Worm (Caenorhabditis elegans) whole organism, young adult: ENCODE measurements around the gene Y22D7AL.9.

Experiments used
- B0035.1 ChIP-seq: sonication (generic microtip); optimal IDR thresholded peaks from 2 replicates; lab custom pipeline; 2016; ENCODE audit warnings: missing genetic modification characterization, mild to moderate bottlenecking, missing compliant biosample characterization, missing genotype, missing genetic modification reagents
- B0336.3 ChIP-seq: fragments of 200-800 bp; sonication (Bioruptor generic); IDR thresholded peaks from 2 replicates; pipeline ENCODE4 v1.3.6; 2022; ENCODE audit warnings: missing genetic modification characterization, missing compliant biosample characterization
- C17E4.6 ChIP-seq: fragments of 200-800 bp; sonication (Bioruptor generic); IDR thresholded peaks from 2 replicates; pipeline ENCODE4 v1.3.6; 2022; ENCODE audit warnings: missing genetic modification reagents, missing genetic modification characterization, missing compliant biosample characterization
- D2030.7 ChIP-seq: fragments of 200-800 bp; sonication (Bioruptor generic); IDR thresholded peaks from 2 replicates; pipeline ENCODE4 v1.3.6; 2022; ENCODE audit warnings: missing genetic modification reagents, missing genetic modification characterization, missing compliant biosample characterization
- F57A8.1 ChIP-seq: fragments of 200-800 bp; sonication (Bioruptor generic); optimal IDR thresholded peaks from 2 replicates; lab custom pipeline; 2018; ENCODE audit warnings: mild to moderate bottlenecking, missing genetic modification characterization, moderate library complexity, missing compliant biosample characterization
- K11D2.4 ChIP-seq: fragments of 200-800 bp; sonication (Bioruptor generic); IDR thresholded peaks from 2 replicates; pipeline ENCODE4 v1.3.6; 2022; ENCODE audit warnings: missing genetic modification reagents, missing genetic modification characterization, missing compliant biosample characterization
- T07F8.4 ChIP-seq: sonication (generic microtip); optimal IDR thresholded peaks from 2 replicates; lab custom pipeline; 2016; ENCODE audit warnings: mild to moderate bottlenecking, missing genetic modification characterization, moderate library complexity, missing compliant biosample characterization
- Y53G8AR.9 ChIP-seq: fragments of 200-800 bp; sonication (Bioruptor generic); conservative IDR thresholded peaks from 2 replicates; pipeline ENCODE4 v1.3.6; 2022; ENCODE audit warnings: missing genetic modification reagents, missing genetic modification characterization, missing compliant biosample characterization
- ama-1 ChIP-seq, 3 experiments: fragments of 150-350 bp in 1 of 3; sonication (generic microtip) in 2 of 3; optimal IDR thresholded peaks; 2 replicates each; lab custom pipeline; 2014 to 2018; ENCODE audit warnings: missing biosample characterization in 2 of 3, missing genetic modification characterization in 2 of 3, missing genetic modification reagents in 2 of 3
- aptf-3 ChIP-seq: fragments of 200-800 bp; sonication (Bioruptor generic); IDR thresholded peaks from 2 replicates; pipeline ENCODE4 v1.3.6; 2022; ENCODE audit warnings: missing genetic modification characterization, missing compliant biosample characterization
- attf-5 ChIP-seq: fragments of 200-800 bp; sonication (Bioruptor generic); optimal IDR thresholded peaks from 2 replicates; lab custom pipeline; 2018; ENCODE audit warnings: mild to moderate bottlenecking, missing genetic modification characterization, missing compliant biosample characterization
- bed-1 ChIP-seq: fragments of 200-800 bp; sonication (Bioruptor generic); IDR thresholded peaks from 2 replicates; pipeline ENCODE4 v1.3.6; 2022; ENCODE audit warnings: missing genetic modification reagents, missing genetic modification characterization, missing compliant biosample characterization
- bed-2 ChIP-seq: fragments of 200-800 bp; sonication (Bioruptor generic); IDR thresholded peaks from 2 replicates; pipeline ENCODE4 v1.3.6; 2022; ENCODE audit warnings: missing genetic modification reagents, missing genetic modification characterization, missing compliant biosample characterization
- cebp-1 ChIP-seq, 2 experiments: fragments of 200-800 bp in 1 of 2; sonication (Bioruptor generic) in 1 of 2; sonication (generic microtip) in 1 of 2; IDR thresholded peaks in 1 of 2; optimal IDR thresholded peaks in 1 of 2; 2 replicates each; pipeline versions ENCODE4 v1.3.6 to Lab custom; 2017 to 2022; ENCODE audit warnings: missing compliant biosample characterization in 2 of 2, missing genetic modification characterization in 2 of 2, mild to moderate bottlenecking in 1 of 2, missing genetic modification reagents in 1 of 2, moderate library complexity in 1 of 2
- ceh-27 ChIP-seq: fragments of 200-800 bp; sonication (Bioruptor generic); optimal IDR thresholded peaks from 2 replicates; lab custom pipeline; 2018; ENCODE audit warnings: mild to moderate bottlenecking, missing genetic modification characterization, moderate library complexity, missing compliant biosample characterization
- ceh-58 ChIP-seq: fragments of 200-800 bp; sonication (Bioruptor generic); IDR thresholded peaks from 2 replicates; pipeline ENCODE4 v1.3.6; 2022; ENCODE audit warnings: missing genetic modification characterization, missing compliant biosample characterization
- ceh-91 ChIP-seq: fragments of 200-800 bp; sonication (Bioruptor generic); IDR thresholded peaks from 2 replicates; pipeline ENCODE4 v1.3.6; 2022; ENCODE audit warnings: missing genetic modification reagents, missing genetic modification characterization, missing compliant biosample characterization
- die-1 ChIP-seq: sonication (generic microtip); optimal IDR thresholded peaks from 2 replicates; lab custom pipeline; 2016; ENCODE audit warnings: missing genotype, mild to moderate bottlenecking, missing genetic modification characterization, missing compliant biosample characterization
- egl-18 ChIP-seq: fragments of 200-800 bp; sonication (Bioruptor generic); IDR thresholded peaks from 2 replicates; pipeline ENCODE4 v1.3.6; 2022; ENCODE audit warnings: missing genetic modification reagents, missing genetic modification characterization, missing compliant biosample characterization
- ekl-4 ChIP-seq: fragments of 200-800 bp; sonication (Bioruptor generic); IDR thresholded peaks from 2 replicates; pipeline ENCODE4 v1.3.6; 2022; ENCODE audit warnings: missing genetic modification reagents, missing genetic modification characterization, missing compliant biosample characterization
- gei-17 ChIP-seq: fragments of 200-800 bp; sonication (Bioruptor generic); optimal IDR thresholded peaks from 2 replicates; lab custom pipeline; 2018; ENCODE audit warnings: mild to moderate bottlenecking, missing genetic modification characterization, missing compliant biosample characterization
- hlh-26 ChIP-seq: fragments of 200-800 bp; sonication (Bioruptor generic); conservative IDR thresholded peaks from 2 replicates; pipeline ENCODE4 v1.3.6; 2022; ENCODE audit warnings: missing genetic modification reagents, missing genetic modification characterization, missing compliant biosample characterization
- hrde-1 ChIP-seq: sonication (generic microtip); optimal IDR thresholded peaks from 2 replicates; lab custom pipeline; 2016; ENCODE audit warnings: missing genetic modification characterization, mild to moderate bottlenecking, missing compliant biosample characterization, moderate library complexity, missing genotype, missing genetic modification reagents, borderline replicate concordance
- let-607 ChIP-seq, 2 experiments: fragments of 200-800 bp in 1 of 2; sonication (Bioruptor generic) in 1 of 2; sonication (generic microtip) in 1 of 2; optimal IDR thresholded peaks; 2 replicates each; lab custom pipeline; 2016 to 2018; ENCODE audit warnings: mild to moderate bottlenecking in 2 of 2, missing compliant biosample characterization in 2 of 2, missing genetic modification characterization in 2 of 2, moderate library complexity in 2 of 2, missing genotype in 1 of 2
- lin-40 ChIP-seq: sonication (generic microtip); optimal IDR thresholded peaks from 2 replicates; lab custom pipeline; 2016; ENCODE audit warnings: missing genetic modification characterization, mild to moderate bottlenecking, missing compliant biosample characterization, missing genotype, missing genetic modification reagents
- lin-54 ChIP-seq: fragments of 200-800 bp; sonication (Bioruptor generic); optimal IDR thresholded peaks from 2 replicates; lab custom pipeline; 2018; ENCODE audit warnings: mild to moderate bottlenecking, missing genetic modification characterization, missing compliant biosample characterization
- lsy-27 ChIP-seq: sonication (generic microtip); optimal IDR thresholded peaks from 2 replicates; lab custom pipeline; 2017; ENCODE audit warnings: missing genetic modification characterization, mild to moderate bottlenecking, missing compliant biosample characterization, antibody characterized with exemption, missing genotype, borderline replicate concordance; ENCODE audit not compliant: insufficient read depth
- madf-10 ChIP-seq: sonication (generic microtip); optimal IDR thresholded peaks from 2 replicates; lab custom pipeline; 2016; ENCODE audit warnings: mild to moderate bottlenecking, missing genetic modification characterization, missing compliant biosample characterization
- madf-8 ChIP-seq: fragments of 200-800 bp; sonication (Bioruptor generic); conservative IDR thresholded peaks from 2 replicates; pipeline ENCODE4 v1.3.6; 2022; ENCODE audit warnings: missing genetic modification reagents, missing genetic modification characterization, missing compliant biosample characterization
- mes-4 ChIP-seq: sonication (generic microtip); optimal IDR thresholded peaks from 2 replicates; lab custom pipeline; 2016; ENCODE audit warnings: missing genotype, missing genetic modification characterization, missing compliant biosample characterization
- nfya-1 ChIP-seq: sonication (generic microtip); optimal IDR thresholded peaks from 2 replicates; lab custom pipeline; 2017; ENCODE audit warnings: antibody characterized with exemption, missing compliant biosample characterization, missing genetic modification characterization, borderline replicate concordance; ENCODE audit not compliant: insufficient read depth
- nfyb-1 ChIP-seq: fragments of 200-800 bp; sonication (Bioruptor generic); IDR thresholded peaks from 2 replicates; pipeline ENCODE4 v1.3.6; 2022; ENCODE audit warnings: missing genetic modification reagents, missing genetic modification characterization, missing compliant biosample characterization
- nhr-179 ChIP-seq: sonication (generic microtip); optimal IDR thresholded peaks from 2 replicates; lab custom pipeline; 2016; ENCODE audit warnings: mild to moderate bottlenecking, missing genetic modification characterization, missing compliant biosample characterization
- nhr-27 ChIP-seq: fragments of 200-800 bp; sonication (Bioruptor generic); optimal IDR thresholded peaks from 2 replicates; lab custom pipeline; 2018; ENCODE audit warnings: mild to moderate bottlenecking, missing genetic modification characterization, moderate library complexity, missing compliant biosample characterization
- nhr-80 ChIP-seq: sonication (generic microtip); optimal IDR thresholded peaks from 2 replicates; lab custom pipeline; 2016; ENCODE audit warnings: missing genetic modification characterization, missing compliant biosample characterization
- nhr-90 ChIP-seq: sonication (generic microtip); optimal IDR thresholded peaks from 2 replicates; lab custom pipeline; 2016; ENCODE audit warnings: missing genotype, mild to moderate bottlenecking, missing genetic modification characterization, missing compliant biosample characterization
- rec-8 ChIP-seq, 2 experiments: sonication (generic microtip); optimal IDR thresholded peaks; 2 replicates each; lab custom pipeline; 2016; ENCODE audit warnings: mild to moderate bottlenecking in 2 of 2, missing genetic modification characterization in 2 of 2, missing genetic modification reagents in 2 of 2, missing genotype in 2 of 2, missing biosample characterization in 1 of 2, missing compliant biosample characterization in 1 of 2, moderate library complexity in 1 of 2
- rpc-1 ChIP-seq, 2 experiments: fragments of 150-350 bp in 1 of 2; sonication (generic microtip) in 1 of 2; optimal IDR thresholded peaks; 2 replicates each; lab custom pipeline; 2014 to 2018; ENCODE audit warnings: missing biosample characterization in 1 of 2, missing genetic modification characterization in 1 of 2, missing genetic modification reagents in 1 of 2, missing genotype in 1 of 2
- sea-2 ChIP-seq: fragments of 200-800 bp; sonication (Bioruptor generic); IDR thresholded peaks from 2 replicates; pipeline ENCODE4 v1.3.6; 2022; ENCODE audit warnings: missing genetic modification characterization, missing compliant biosample characterization
- snpc-4 ChIP-seq, 5 experiments: fragments of 150-350 bp in 1 of 5; sonication (generic microtip) in 4 of 5; optimal IDR thresholded peaks; 2 replicates each; lab custom pipeline; 2014 to 2018; ENCODE audit warnings: missing genetic modification characterization in 5 of 5, missing biosample characterization in 3 of 5, antibody characterized with exemption in 2 of 5, mild to moderate bottlenecking in 2 of 5, missing compliant biosample characterization in 2 of 5, missing genotype in 2 of 5, moderate library complexity in 2 of 5, missing genetic modification reagents in 1 of 5
- sptf-2 ChIP-seq: fragments of 200-800 bp; sonication (Bioruptor generic); optimal IDR thresholded peaks from 2 replicates; lab custom pipeline; 2018; ENCODE audit warnings: mild to moderate bottlenecking, missing genetic modification characterization, missing compliant biosample characterization
- zim-3 ChIP-seq: sonication (generic microtip); optimal IDR thresholded peaks from 2 replicates; lab custom pipeline; 2017; ENCODE audit warnings: mild to moderate bottlenecking, missing genetic modification characterization, moderate library complexity, missing compliant biosample characterization
- ztf-22 ChIP-seq: fragments of 200-800 bp; sonication (Bioruptor generic); optimal IDR thresholded peaks from 2 replicates; lab custom pipeline; 2018; ENCODE audit warnings: mild to moderate bottlenecking, missing genetic modification characterization, moderate library complexity, missing compliant biosample characterization
- ztf-28 ChIP-seq: fragments of 200-800 bp; sonication (Bioruptor generic); IDR thresholded peaks from 2 replicates; pipeline ENCODE4 v1.3.6; 2022; ENCODE audit warnings: missing genetic modification reagents, missing genetic modification characterization, missing compliant biosample characterization

Gene Y22D7AL.9

DNA sequence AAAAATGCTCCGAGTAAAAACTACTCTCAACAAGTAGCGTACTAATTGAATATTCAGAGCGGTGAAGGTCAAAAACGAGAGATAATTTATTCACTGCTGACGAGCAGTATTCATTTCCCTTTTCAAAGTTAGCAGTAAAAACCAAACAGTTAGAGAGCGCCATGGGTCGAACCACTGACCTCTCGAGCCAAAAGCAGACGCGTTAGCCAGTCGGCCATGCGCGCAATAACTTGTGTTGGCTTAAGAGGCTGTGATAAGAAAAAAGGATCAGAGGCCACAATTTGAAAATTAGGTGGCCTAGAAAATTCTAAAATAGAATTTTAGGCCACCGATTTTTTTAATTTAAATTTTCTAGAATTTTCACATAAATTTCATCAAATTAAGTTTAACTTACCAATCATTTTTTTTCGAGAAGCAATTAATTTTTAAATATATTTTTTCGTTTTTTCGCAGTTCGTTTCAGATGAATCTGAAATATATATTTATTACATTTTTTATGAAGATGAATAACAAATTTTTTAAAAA, 13.1 kb downstream of the Y22D7AL.9 start, which contains the start of gene sms-3 (continued):
- TF ChIP-seq lsy-27 (tag; lab: Kevin White, UChicago), result no peak
- no peak for TF ChIP-seq nhr-80 (tag; lab: Kevin White, UChicago)
- TF ChIP-seq B0336.3, result 0 out of 2 replicates have a peak, but pooled peaks have one; percentile 17
- no peak for TF ChIP-seq F57A8.1 (GFP tag; lab: Kevin White, UChicago)
- peak; percentile 77 for TF ChIP-seq rpc-1 (optimal IDR thresholded peaks at IDR 0.05; lab: Kevin White, UChicago)
- TF ChIP-seq rpc-1 (tag; optimal IDR thresholded peaks at IDR 0.05; lab: Kevin White, UChicago), result peak; percentile 91
- TF ChIP-seq let-607 (tag; optimal IDR thresholded peaks at IDR 0.05; lab: Kevin White, UChicago), result peak in 1 of 2 experiments; percentile 1
- TF ChIP-seq sptf-2, result no peak
- no peak for TF ChIP-seq bed-2 (GFP tag; lab: Robert Waterston, UW)
- TF ChIP-seq attf-5, result peak; percentile 24
- peak; percentile 13 for TF ChIP-seq zim-3 (tag; lab: Kevin White, UChicago)
- no peak for TF ChIP-seq hlh-26 (GFP tag; lab: Robert Waterston, UW)
- no peak for TF ChIP-seq nhr-179 (tag; lab: Kevin White, UChicago)
- TF ChIP-seq lin-40 (tag; lab: Kevin White, UChicago), result no peak
- TF ChIP-seq B0035.1 (tag; lab: Kevin White, UChicago), result peak; percentile 24
- peak; percentile 64 to 82 for TF ChIP-seq rec-8 (tag; optimal IDR thresholded peaks at IDR 0.05; lab: Kevin White, UChicago)
- no peak for TF ChIP-seq C17E4.6 (GFP tag; lab: Robert Waterston, UW)
- peak; percentile 76 for TF ChIP-seq D2030.7 (GFP tag; lab: Robert Waterston, UW)
- TF ChIP-seq die-1 (tag; lab: Kevin White, UChicago), result peak; percentile 85
- peak; percentile 44 for TF ChIP-seq madf-10
- TF ChIP-seq sea-2, result no peak
- peak; percentile 0 for TF ChIP-seq ceh-27 (GFP tag; lab: Kevin White, UChicago)
- peak; percentile 59 for TF ChIP-seq hrde-1 (tag; lab: Kevin White, UChicago)
- TF ChIP-seq egl-18 (GFP tag; lab: Robert Waterston, UW), result no peak
- no peak for TF ChIP-seq gei-17
- no peak for TF ChIP-seq bed-1 (GFP tag; lab: Robert Waterston, UW)
- TF ChIP-seq T07F8.4, result peak; percentile 29
- TF ChIP-seq ztf-22 (GFP tag; lab: Kevin White, UChicago), result no peak
- 0 out of 2 replicates have a peak, but pooled peaks have one; percentile 64 for TF ChIP-seq ceh-58
- TF ChIP-seq mes-4 (tag; lab: Kevin White, UChicago), result peak; percentile 57
- TF ChIP-seq nfya-1 (tag; lab: Kevin White, UChicago), result no peak
- TF ChIP-seq ekl-4 (GFP tag; lab: Robert Waterston, UW), result no peak
- TF ChIP-seq cebp-1 (GFP tag; IDR thresholded peaks at IDR 0.05; lab: Robert Waterston, UW), result 0 out of 2 replicates have a peak, but pooled peaks have one; percentile 32
- peak; percentile 52 for TF ChIP-seq cebp-1 (tag; optimal IDR thresholded peaks at IDR 0.05; lab: Kevin White, UChicago)
- TF ChIP-seq snpc-4 (GFP tag; optimal IDR thresholded peaks at IDR 0.05; lab: Kevin White, UChicago), result peak; percentile 50
- peak in 1 of 4 experiments; percentile 13 for TF ChIP-seq snpc-4 (tag; optimal IDR thresholded peaks at IDR 0.05; lab: Kevin White, UChicago)
- no peak for TF ChIP-seq ztf-28 (GFP tag; lab: Robert Waterston, UW)
- TF ChIP-seq nfyb-1 (GFP tag; lab: Robert Waterston, UW), result peak; percentile 19; the same call in 1 of the 2 replicates
- TF ChIP-seq nhr-90 (tag; lab: Kevin White, UChicago), result peak; percentile 80
- TF ChIP-seq K11D2.4 (GFP tag; lab: Robert Waterston, UW), result no peak
- no peak for TF ChIP-seq ama-1 (optimal IDR thresholded peaks at IDR 0.05; lab: Kevin White, UChicago)
- peak; percentile 41 to 72 for TF ChIP-seq ama-1 (GFP tag; optimal IDR thresholded peaks at IDR 0.05; lab: Kevin White, UChicago)
- no peak for TF ChIP-seq nhr-27 (tag; lab: Kevin White, UChicago)
- peak; percentile 14; the same call in 1 of the 2 replicates for TF ChIP-seq aptf-3 (GFP tag; lab: Robert Waterston, UW)
- peak; percentile 31; the same call in 1 of the 2 replicates for TF ChIP-seq ceh-91 (GFP tag; lab: Robert Waterston, UW)
- TF ChIP-seq lin-54 (GFP tag; lab: Kevin White, UChicago), result peak; percentile 51
- no peak for TF ChIP-seq madf-8 (GFP tag; lab: Robert Waterston, UW)
- TF ChIP-seq Y53G8AR.9 (GFP tag; lab: Robert Waterston, UW), result no peak
